Worm (Caenorhabditis elegans) whole organism, L4/young adult: ENCODE results near the gene F35F10.7.

Experiments used
- W03F9.2 ChIP-seq: fragments of 150-350 bp; optimal IDR thresholded peaks from 2 replicates; lab custom pipeline; 2014; ENCODE audit warnings: missing biosample characterization, missing genetic modification characterization
- dao-5 ChIP-seq: sonication (generic microtip); optimal IDR thresholded peaks from 2 replicates; lab custom pipeline; 2016; ENCODE audit warnings: missing genotype, missing genetic modification characterization, moderate library complexity, missing compliant biosample characterization
- him-1 ChIP-seq: sonication (generic microtip); optimal IDR thresholded peaks from 2 replicates; lab custom pipeline; 2016; ENCODE audit warnings: missing genotype, missing genetic modification reagents, missing genetic modification characterization, missing compliant biosample characterization

Gene F35F10.7

ce11 chrV:3297764-3298163 lies 10.5 kb upstream of the F35F10.7 start, which contains the start of gene srx-122:
TSS of gene srx-122 (minus strand) at chrV:3297864.
- TF ChIP-seq dao-5 (tag; lab: Kevin White, UChicago), result no peak
- TF ChIP-seq W03F9.2, result no peak
- TF ChIP-seq him-1 (tag; lab: Kevin White, UChicago), result no peak

- TF ChIP-seq dao-5 (tag; lab: Kevin White, UChicago), result no peak
- no peak for TF ChIP-seq him-1 (tag; lab: Kevin White, UChicago)
- TF ChIP-seq W03F9.2, result no peak
Measured at ce11 chrV:3295368-3295767, 8.1 kb upstream of the F35F10.7 start.

ce11 chrV:3289267-3289666 lies 2.0 kb upstream of the F35F10.7 start, which contains the start of gene F35F10.6:
TSS of gene F35F10.6 (minus strand) at chrV:3289367.
- no peak for TF ChIP-seq him-1 (tag; lab: Kevin White, UChicago)
- no peak for TF ChIP-seq dao-5 (tag; lab: Kevin White, UChicago)
- TF ChIP-seq W03F9.2, result no peak

ce11 chrV:3288134-3288533 lies 904 bp upstream of the F35F10.7 start:
- TF ChIP-seq dao-5 (tag; lab: Kevin White, UChicago), result no peak
- no peak for TF ChIP-seq W03F9.2

- TF ChIP-seq dao-5 (tag; lab: Kevin White, UChicago) (no peak), W03F9.2 (no peak), him-1 (tag; lab: Kevin White, UChicago) (no peak)
Measured at ce11 chrV:3284629-3285028, 2.6 kb downstream of the F35F10.7 start, which contains the start of gene F35F10.5. TSS of gene F35F10.5 (plus strand) at chrV:3284929.

ce11 chrV:3282957-3283356 lies 4.3 kb downstream of the F35F10.7 start, which contains the start of gene str-64:
TSS of gene str-64 (plus strand) at chrV:3283257.
- no peak for TF ChIP-seq dao-5 (tag; lab: Kevin White, UChicago)
- TF ChIP-seq him-1 (tag; lab: Kevin White, UChicago), result no peak
- TF ChIP-seq W03F9.2, result no peak

ce11 chrV:3281523-3281922 lies 5.7 kb downstream of the F35F10.7 start, which contains the start of gene T28A11.25:
TSS of gene T28A11.25 (plus strand) at chrV:3281823.
- no peak for TF ChIP-seq W03F9.2

- TF ChIP-seq him-1 (tag; lab: Kevin White, UChicago) (no peak), W03F9.2 (no peak), dao-5 (tag; lab: Kevin White, UChicago) (no peak)
Measured at ce11 chrV:3280009-3280408, 7.2 kb downstream of the F35F10.7 start, which contains the start of gene T28A11.2. TSS of gene T28A11.2 (plus strand) at chrV:3280379.

ce11 chrV:3279138-3279537 lies 8.1 kb downstream of the F35F10.7 start:
- TF ChIP-seq him-1 (tag; lab: Kevin White, UChicago) (no peak), W03F9.2 (no peak), dao-5 (tag; lab: Kevin White, UChicago) (no peak)

- no peak for TF ChIP-seq dao-5 (tag; lab: Kevin White, UChicago)
- TF ChIP-seq W03F9.2, result no peak
- no peak for TF ChIP-seq him-1 (tag; lab: Kevin White, UChicago)
Measured at ce11 chrV:3278101-3278639, 9.1 kb downstream of the F35F10.7 start, which contains the start of gene fbxa-64. TSS of gene fbxa-64 (minus strand) at chrV:3278151.

- TF ChIP-seq dao-5 (tag; lab: Kevin White, UChicago) (no peak), him-1 (tag; lab: Kevin White, UChicago) (no peak), W03F9.2 (no peak)
Measured at ce11 chrV:3276184-3276583, 11.0 kb downstream of the F35F10.7 start.

- TF ChIP-seq W03F9.2, result no peak
- no peak for TF ChIP-seq him-1 (tag; lab: Kevin White, UChicago)
- no peak for TF ChIP-seq dao-5 (tag; lab: Kevin White, UChicago)
Measured at ce11 chrV:3275033-3275432, 12.2 kb downstream of the F35F10.7 start, which contains the start of gene T28A11.3. TSS of gene T28A11.3 (plus strand) at chrV:3275333.

ce11 chrV:3273577-3274100 lies 13.6 kb downstream of the F35F10.7 start, which contains the start of gene T28A11.4:
TSS of gene T28A11.4 (plus strand) at chrV:3274050.
- TF ChIP-seq dao-5 (tag; lab: Kevin White, UChicago) (no peak), W03F9.2 (no peak)

ce11 chrV:3273156-3273555 lies 14.1 kb downstream of the F35F10.7 start, which contains the start of gene T28A11.20:
TSS of gene T28A11.20 (minus strand) at chrV:3273256.
- TF ChIP-seq W03F9.2, result no peak
- TF ChIP-seq dao-5 (tag; lab: Kevin White, UChicago), result no peak

ce11 chrV:3269407-3269806 lies 17.8 kb downstream of the F35F10.7 start, which contains the start of gene T28A11.19:
TSS of gene T28A11.19 (minus strand) at chrV:3269514.
- TF ChIP-seq him-1 (tag; lab: Kevin White, UChicago) (no peak), W03F9.2 (no peak), dao-5 (tag; lab: Kevin White, UChicago) (no peak)
